Worm (Caenorhabditis elegans): ENCODE measurements around the gene F46F5.10.
"Not testable (repeated sequence)": the region's sequence is repeated elsewhere in the genome, so short reads cannot be mapped to it uniquely, and the experiment has no call there.

F46F5.10 gene

DNA sequence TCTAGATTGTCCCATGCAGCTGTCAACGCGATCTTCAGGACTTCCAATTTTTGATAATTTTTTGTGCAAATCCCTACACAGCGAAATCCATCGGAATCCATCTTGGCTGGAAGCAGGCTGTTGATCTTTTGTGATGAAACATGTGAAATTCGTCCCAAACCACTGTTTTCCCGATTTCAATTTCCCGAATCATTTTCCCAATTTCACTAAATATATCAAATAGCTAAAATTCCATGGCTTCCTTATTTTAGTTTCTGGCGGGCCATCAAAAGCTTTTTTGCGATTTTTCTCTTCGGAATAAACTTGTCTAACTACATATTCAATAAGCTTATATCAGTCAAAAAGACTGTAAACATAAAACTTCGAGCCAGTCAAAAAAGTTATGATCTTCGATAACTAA, 2.1 kb upstream of the F46F5.10 start, which contains the start of gene F46F5.8:
Gene F46F5.8 (minus strand): TSS at position 101 of the 400 bp plus-strand sequence.
- no peak for TF ChIP-seq ceh-13 (GFP tag; optimal IDR thresholded peaks at IDR 0.05)
- no peak for TF ChIP-seq scrt-1 (GFP tag; IDR thresholded peaks at IDR 0.05)
- no peak for TF ChIP-seq ceh-36 (tag; optimal IDR thresholded peaks at IDR 0.05)
- no peak for TF ChIP-seq sea-1 (GFP tag; conservative IDR thresholded peaks at IDR 0.05)
- TF ChIP-seq pes-1 (GFP tag; IDR thresholded peaks at IDR 0.05), result no peak
- TF ChIP-seq ets-7 (tag; optimal IDR thresholded peaks at IDR 0.05), result no peak

- TF ChIP-seq pes-1 (GFP tag; IDR thresholded peaks at IDR 0.05); hnd-1 (tag; optimal IDR thresholded peaks at IDR 0.05); ceh-13 (GFP tag; optimal IDR thresholded peaks at IDR 0.05): not testable (repeated sequence)
Observed at ce11 chrII:822730-823129, 899 bp upstream of the F46F5.10 start, which contains the start of gene msrp-4. TSS of gene msrp-4 (minus strand) at chrII:822830.

ce11 chrII:825521-825920, 1.9 kb downstream of the F46F5.10 start, which contains the start of gene F28A10.1:
TSS of gene F28A10.1 (plus strand) at chrII:825821.
- TF ChIP-seq ets-7 (tag; optimal IDR thresholded peaks at IDR 0.05) (no peak), ceh-36 (tag; optimal IDR thresholded peaks at IDR 0.05) (no peak), hnd-1 (tag; optimal IDR thresholded peaks at IDR 0.05) (no peak), tbx-37 (GFP tag; conservative IDR thresholded peaks at IDR 0.05) (no peak), ama-1 (optimal IDR thresholded peaks at IDR 0.05) (no peak), pes-1 (GFP tag; IDR thresholded peaks at IDR 0.05) (no peak), F13C5.2 (tag; optimal IDR thresholded peaks at IDR 0.05) (no peak), tbx-11 (GFP tag; IDR thresholded peaks at IDR 0.05) (no peak), scrt-1 (GFP tag; IDR thresholded peaks at IDR 0.05) (no peak), hmbx-1 (tag; optimal IDR thresholded peaks at IDR 0.05) (no peak), flt-1 (GFP tag; IDR thresholded peaks at IDR 0.05) (no peak), hmg-4 (GFP tag; optimal IDR thresholded peaks at IDR 0.05) (no peak), ceh-13 (GFP tag; optimal IDR thresholded peaks at IDR 0.05) (no peak), tra-4 (tag; optimal IDR thresholded peaks at IDR 0.05) (no peak), aly-1 (tag; optimal IDR thresholded peaks at IDR 0.05) (no peak)

DNA sequence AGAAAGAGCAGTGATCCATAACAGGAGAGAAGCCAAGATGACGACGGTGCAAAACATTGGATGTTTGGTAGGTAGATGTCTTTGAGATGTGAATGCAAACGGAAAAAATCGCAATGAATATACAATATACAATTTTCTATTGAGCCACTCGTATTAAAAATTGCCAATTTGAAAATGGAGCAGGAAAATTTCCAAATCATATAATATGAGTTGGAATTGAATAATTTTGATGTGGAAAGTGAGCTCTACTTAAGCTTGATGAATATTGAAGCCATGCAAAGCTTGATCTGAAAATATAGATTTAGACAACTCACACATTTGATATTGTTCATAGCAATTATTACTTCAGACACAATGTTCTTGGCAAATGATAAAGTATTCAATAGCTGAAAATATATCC, 14.8 kb downstream of the F46F5.10 start, which contains the start of gene F28A10.8:
Gene F28A10.8 (minus strand): TSS at position 101 of the 400 bp plus-strand sequence.
- TF ChIP-seq hmbx-1 (tag; optimal IDR thresholded peaks at IDR 0.05), result no peak
- no peak for TF ChIP-seq sea-1 (GFP tag; conservative IDR thresholded peaks at IDR 0.05)
- TF ChIP-seq tbx-11 (GFP tag; IDR thresholded peaks at IDR 0.05), result no peak

ce11 chrII:840131-840530, 16.5 kb downstream of the F46F5.10 start, which contains the start of gene clc-33:
TSS of gene clc-33 (plus strand) at chrII:840431.
- no peak for TF ChIP-seq hnd-1 (tag; optimal IDR thresholded peaks at IDR 0.05)
- TF ChIP-seq B0310.2 (tag; optimal IDR thresholded peaks at IDR 0.05), result no peak
- no peak for TF ChIP-seq ceh-36 (tag; optimal IDR thresholded peaks at IDR 0.05)
- TF ChIP-seq sea-1 (GFP tag; conservative IDR thresholded peaks at IDR 0.05), result no peak
- no peak for TF ChIP-seq tra-4 (tag; optimal IDR thresholded peaks at IDR 0.05)
- TF ChIP-seq pes-1 (GFP tag; IDR thresholded peaks at IDR 0.05), result no peak
- TF ChIP-seq hmbx-1 (tag; optimal IDR thresholded peaks at IDR 0.05), result no peak
- no peak for TF ChIP-seq ama-1 (optimal IDR thresholded peaks at IDR 0.05)

DNA sequence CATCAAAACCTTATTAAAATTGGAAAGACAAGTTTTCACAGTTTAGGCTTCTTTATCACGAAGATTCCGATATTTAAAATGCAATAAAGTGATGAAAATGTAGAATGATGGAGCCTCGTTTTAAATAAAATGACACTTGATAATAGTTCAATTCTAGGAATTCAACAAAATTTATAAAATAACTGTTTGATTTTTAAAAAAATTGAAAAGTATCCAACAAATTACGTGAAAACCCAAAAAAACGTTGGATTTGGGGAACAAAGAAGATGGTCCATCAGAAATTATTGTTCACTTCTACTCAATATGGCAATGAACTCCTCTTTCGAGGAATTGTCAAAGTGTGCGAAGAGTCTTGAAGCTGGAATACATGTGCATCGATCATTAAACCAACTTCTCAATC, 20.3 kb downstream of the F46F5.10 start, which contains the start of gene F28A10.4:
Gene F28A10.4 (plus strand): TSS at position 301 of the 400 bp plus-strand sequence.
- no peak for TF ChIP-seq sea-1 (GFP tag; conservative IDR thresholded peaks at IDR 0.05)
- TF ChIP-seq hmbx-1 (tag; optimal IDR thresholded peaks at IDR 0.05), result no peak
- TF ChIP-seq ceh-13 (GFP tag; optimal IDR thresholded peaks at IDR 0.05), result no peak
- no peak for TF ChIP-seq pes-1 (GFP tag; IDR thresholded peaks at IDR 0.05)
- no peak for TF ChIP-seq F13C5.2 (tag; optimal IDR thresholded peaks at IDR 0.05)
- TF ChIP-seq ets-7 (tag; optimal IDR thresholded peaks at IDR 0.05), result no peak
- TF ChIP-seq scrt-1 (GFP tag; IDR thresholded peaks at IDR 0.05), result no peak
- no peak for TF ChIP-seq tbx-11 (GFP tag; IDR thresholded peaks at IDR 0.05)
- TF ChIP-seq hnd-1 (tag; optimal IDR thresholded peaks at IDR 0.05), result no peak
- no peak for TF ChIP-seq B0310.2 (tag; optimal IDR thresholded peaks at IDR 0.05)
- TF ChIP-seq flt-1 (GFP tag; IDR thresholded peaks at IDR 0.05), result no peak
- TF ChIP-seq aly-1 (tag; optimal IDR thresholded peaks at IDR 0.05), result no peak
- TF ChIP-seq tra-4 (tag; optimal IDR thresholded peaks at IDR 0.05), result no peak
- no peak for TF ChIP-seq tbx-37 (GFP tag; conservative IDR thresholded peaks at IDR 0.05)
- TF ChIP-seq ama-1 (optimal IDR thresholded peaks at IDR 0.05), result no peak
- no peak for TF ChIP-seq hmg-4 (GFP tag; optimal IDR thresholded peaks at IDR 0.05)
- TF ChIP-seq ceh-36 (tag; optimal IDR thresholded peaks at IDR 0.05), result no peak

DNA sequence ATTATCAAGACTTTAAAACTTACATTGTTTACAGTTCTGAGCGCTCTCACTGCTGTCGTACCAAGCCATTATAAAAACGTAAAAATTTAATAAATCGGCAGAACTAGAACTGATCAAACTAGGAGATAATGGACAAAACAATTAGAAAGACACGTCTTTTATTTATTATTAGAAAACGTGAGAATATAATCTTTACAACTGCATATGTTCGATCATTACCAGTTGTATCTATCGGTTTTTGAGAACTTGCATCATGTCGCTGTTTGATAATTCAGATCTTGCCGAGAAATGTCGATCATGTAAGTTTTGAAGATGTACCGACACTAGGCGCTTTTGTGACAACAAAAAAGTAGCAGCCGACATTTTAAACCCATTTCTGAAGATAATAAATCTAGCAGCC, 22.0 kb downstream of the F46F5.10 start, which contains the start of gene F28A10.7:
Gene F28A10.7 (minus strand): TSS at position 101 of the 400 bp plus-strand sequence.
- TF ChIP-seq hmbx-1 (tag; optimal IDR thresholded peaks at IDR 0.05) (no peak), ceh-13 (GFP tag; optimal IDR thresholded peaks at IDR 0.05) (no peak), flt-1 (GFP tag; IDR thresholded peaks at IDR 0.05) (no peak), ama-1 (optimal IDR thresholded peaks at IDR 0.05) (no peak), sea-1 (GFP tag; conservative IDR thresholded peaks at IDR 0.05) (no peak), ceh-36 (tag; optimal IDR thresholded peaks at IDR 0.05) (no peak), scrt-1 (GFP tag; IDR thresholded peaks at IDR 0.05) (no peak), aly-1 (tag; optimal IDR thresholded peaks at IDR 0.05) (no peak), B0310.2 (tag; optimal IDR thresholded peaks at IDR 0.05) (no peak), tbx-11 (GFP tag; IDR thresholded peaks at IDR 0.05) (no peak)

- no peak for TF ChIP-seq ets-7 (tag; optimal IDR thresholded peaks at IDR 0.05)
Observed at ce11 chrII:848519-848918, 24.9 kb downstream of the F46F5.10 start, which contains the start of the genes acdh-9 and F28A10.13. TSS of gene acdh-9 (minus strand) at chrII:848603. TSS of gene F28A10.13 (plus strand) at chrII:848812.
